Fruit fly (Drosophila melanogaster): ENCODE results near the gene Unc-76.

The Unc-76 gene

dm6 chrX:2050070-2050899 is 30.1 kb upstream of the Unc-76 start, which contains the start of gene moody:
TSS of gene moody (minus strand) at chrX:2050120.
- TF ChIP-seq NK7.1 (GFP tag; optimal IDR thresholded peaks at IDR 0.05), result peak; percentile 96
- TF ChIP-seq tin (GFP tag; optimal IDR thresholded peaks at IDR 0.05), result peak; percentile 98
- no peak for TF ChIP-seq hb (GFP tag; IDR thresholded peaks at IDR 0.05; ENCODE audit: partially characterized antibody)
- TF ChIP-seq NfI (GFP tag; optimal IDR thresholded peaks at IDR 0.05), result peak; percentile 97
- peak; percentile 98 for TF ChIP-seq Side (GFP tag; optimal IDR thresholded peaks at IDR 0.05)
- peak; percentile 91 for TF ChIP-seq CkIIα-i1 (GFP tag; IDR thresholded peaks at IDR 0.05)
- TF ChIP-seq CG18011 (GFP tag; optimal IDR thresholded peaks at IDR 0.05), result peak; percentile 90
- peak; percentile 87 for TF ChIP-seq CG10321 (GFP tag; IDR thresholded peaks at IDR 0.05)
- TF ChIP-seq CG15696 (tag; optimal IDR thresholded peaks at IDR 0.05), result peak; percentile 88
- peak; percentile 98 for TF ChIP-seq HLH54F (GFP tag; optimal IDR thresholded peaks at IDR 0.05)
- no peak for TF ChIP-seq pan (optimal IDR thresholded peaks at IDR 0.05)
- TF ChIP-seq pan (GFP tag; optimal IDR thresholded peaks at IDR 0.05 in 1 of 2, IDR thresholded peaks at IDR 0.05 in 1 of 2), result peak in 1 of 2 experiments; percentile 99
- no peak for TF ChIP-seq prd (optimal IDR thresholded peaks at IDR 0.05)
- TF ChIP-seq prd (GFP tag; IDR thresholded peaks at IDR 0.05), result peak; percentile 99
- peak; percentile 78 for TF ChIP-seq trh (GFP tag; optimal IDR thresholded peaks at IDR 0.05)
- TF ChIP-seq CG11398 (GFP tag; optimal IDR thresholded peaks at IDR 0.05), result peak; percentile 96
- peak; percentile 94 for TF ChIP-seq CG6683 (GFP tag; optimal IDR thresholded peaks at IDR 0.05)
- TF ChIP-seq Hmx (GFP tag; optimal IDR thresholded peaks at IDR 0.05), result peak; percentile 87
- TF ChIP-seq Pdp1 (GFP tag; optimal IDR thresholded peaks at IDR 0.05), result peak; percentile 95 to 98
- TF ChIP-seq Atf6 (GFP tag; IDR thresholded peaks at IDR 0.05), result peak; percentile 98
- TF ChIP-seq mirr (GFP tag; optimal IDR thresholded peaks at IDR 0.05), result peak; percentile 99
- TF ChIP-seq CG2129 (GFP tag; IDR thresholded peaks at IDR 0.05; ENCODE audit: partially characterized antibody), result no peak
- TF ChIP-seq CG17802 (tag; optimal IDR thresholded peaks at IDR 0.05), result peak; percentile 85
- TF ChIP-seq lola (GFP tag; optimal IDR thresholded peaks at IDR 0.05), result peak in 1 of 3 experiments; percentile 82
- TF ChIP-seq ranshi (GFP tag; IDR thresholded peaks at IDR 0.05), result peak; percentile 98
- TF ChIP-seq psq (GFP tag; optimal IDR thresholded peaks at IDR 0.05), result peak; percentile 89
- peak; percentile 97 for TF ChIP-seq Dek (tag; optimal IDR thresholded peaks at IDR 0.05)
- TF ChIP-seq insv (GFP tag; optimal IDR thresholded peaks at IDR 0.05), result peak in 1 of 2 experiments; percentile 82
- TF ChIP-seq sima (GFP tag; optimal IDR thresholded peaks at IDR 0.05), result peak; percentile 88
- peak; percentile 92 for TF ChIP-seq CG4820 (GFP tag; optimal IDR thresholded peaks at IDR 0.05)
- TF ChIP-seq Six4 (GFP tag; optimal IDR thresholded peaks at IDR 0.05), result peak; percentile 95
- TF ChIP-seq CG31365 (tag; optimal IDR thresholded peaks at IDR 0.05), result peak; percentile 93
- no peak for TF ChIP-seq inv (GFP tag; IDR thresholded peaks at IDR 0.05; ENCODE audit: partially characterized antibody)
- TF ChIP-seq Ets65A (GFP tag), result peak; percentile 99
- TF ChIP-seq dmrt11E (tag; optimal IDR thresholded peaks at IDR 0.05), result peak; percentile 81
- TF ChIP-seq dan (GFP tag; IDR thresholded peaks at IDR 0.05), result peak; percentile 91
- 0 out of 2 replicates have a peak, but pooled peaks have one; percentile 26 for TF ChIP-seq Scr (GFP tag; IDR thresholded peaks at IDR 0.05; ENCODE audit: partially characterized antibody)
- no peak for TF ChIP-seq sc (optimal IDR thresholded peaks at IDR 0.05)
- peak; percentile 83 for TF ChIP-seq sc (GFP tag; optimal IDR thresholded peaks at IDR 0.05)
- peak; percentile 81 for TF ChIP-seq tio (GFP tag; optimal IDR thresholded peaks at IDR 0.05)
- no peak for TF ChIP-seq Dfd (GFP tag; optimal IDR thresholded peaks at IDR 0.05)
- peak; percentile 63 for TF ChIP-seq sqz (GFP tag; optimal IDR thresholded peaks at IDR 0.05)
- TF ChIP-seq kay (GFP tag; optimal IDR thresholded peaks at IDR 0.05), result peak; percentile 94
- peak; percentile 92 for TF ChIP-seq ewg (GFP tag; optimal IDR thresholded peaks at IDR 0.05)
- TF ChIP-seq E2f2 (GFP tag; IDR thresholded peaks at IDR 0.05), result peak; percentile 80
- peak; percentile 99 for TF ChIP-seq wdn (GFP tag; IDR thresholded peaks at IDR 0.05)
- TF ChIP-seq CG13424 (tag; optimal IDR thresholded peaks at IDR 0.05), result peak; percentile 97
- peak; percentile 91 for TF ChIP-seq fd96Cb (tag; optimal IDR thresholded peaks at IDR 0.05)
- peak; percentile 50 for TF ChIP-seq CG8478 (optimal IDR thresholded peaks at IDR 0.05)
